Worm (Caenorhabditis elegans) whole organism, young adult: ENCODE data around the gene F55C12.2.

Experiments
- B0261.1 ChIP-seq: sonication (generic microtip); optimal IDR thresholded peaks from 2 replicates; lab custom pipeline; 2016; ENCODE audit warnings: mild to moderate bottlenecking, missing genetic modification characterization, moderate library complexity, missing compliant biosample characterization
- B0336.3 ChIP-seq: fragments of 200-800 bp; sonication (Bioruptor generic); IDR thresholded peaks from 2 replicates; pipeline ENCODE4 v1.3.6; 2022; ENCODE audit warnings: missing genetic modification characterization, missing compliant biosample characterization
- F23B12.7 ChIP-seq: sonication (generic microtip); optimal IDR thresholded peaks from 2 replicates; lab custom pipeline; 2017; ENCODE audit warnings: missing genetic modification characterization, mild to moderate bottlenecking, missing compliant biosample characterization, antibody characterized with exemption, moderate library complexity; ENCODE audit not compliant: insufficient read depth
- F52B5.7 ChIP-seq: sonication (generic microtip); optimal IDR thresholded peaks from 2 replicates; lab custom pipeline; 2016; ENCODE audit warnings: mild to moderate bottlenecking, missing genetic modification characterization, missing compliant biosample characterization
- F55B11.4 ChIP-seq: sonication (generic microtip); optimal IDR thresholded peaks from 2 replicates; lab custom pipeline; 2016; ENCODE audit warnings: missing compliant biosample characterization, missing genetic modification characterization, borderline replicate concordance; ENCODE audit not compliant: insufficient read depth
- T26A5.8 ChIP-seq: sonication (generic microtip); optimal IDR thresholded peaks from 2 replicates; lab custom pipeline; 2016; ENCODE audit warnings: missing genetic modification characterization, missing compliant biosample characterization
- Y53F4B.3 ChIP-seq: fragments of 200-800 bp; sonication (Bioruptor generic); IDR thresholded peaks from 2 replicates; pipeline ENCODE4 v1.3.6; 2022; ENCODE audit warnings: missing genetic modification reagents, missing genetic modification characterization, missing compliant biosample characterization
- Y53G8AR.9 ChIP-seq: fragments of 200-800 bp; sonication (Bioruptor generic); conservative IDR thresholded peaks from 2 replicates; pipeline ENCODE4 v1.3.6; 2022; ENCODE audit warnings: missing genetic modification reagents, missing genetic modification characterization, missing compliant biosample characterization
- Y79H2A.3 ChIP-seq: fragments of 200-800 bp; sonication (Bioruptor generic); conservative IDR thresholded peaks from 2 replicates; pipeline ENCODE4 v1.3.6; 2022; ENCODE audit warnings: missing genetic modification reagents, missing genetic modification characterization, missing compliant biosample characterization
- atf-7 ChIP-seq: sonication (generic microtip); optimal IDR thresholded peaks from 2 replicates; lab custom pipeline; 2017; ENCODE audit warnings: mild to moderate bottlenecking, missing genetic modification characterization, missing compliant biosample characterization
- attf-5 ChIP-seq: fragments of 200-800 bp; sonication (Bioruptor generic); optimal IDR thresholded peaks from 2 replicates; lab custom pipeline; 2018; ENCODE audit warnings: mild to moderate bottlenecking, missing genetic modification characterization, missing compliant biosample characterization
- cebp-1 ChIP-seq, 2 experiments: fragments of 200-800 bp in 1 of 2; sonication (Bioruptor generic) in 1 of 2; sonication (generic microtip) in 1 of 2; IDR thresholded peaks in 1 of 2; optimal IDR thresholded peaks in 1 of 2; 2 replicates each; pipeline versions ENCODE4 v1.3.6 to Lab custom; 2017 to 2022; ENCODE audit warnings: missing compliant biosample characterization in 2 of 2, missing genetic modification characterization in 2 of 2, mild to moderate bottlenecking in 1 of 2, missing genetic modification reagents in 1 of 2, moderate library complexity in 1 of 2
- ceh-100 ChIP-seq: fragments of 200-800 bp; sonication (Bioruptor generic); IDR thresholded peaks from 2 replicates; pipeline ENCODE4 v1.3.6; 2022; ENCODE audit warnings: missing genetic modification reagents, missing genetic modification characterization, missing compliant biosample characterization
- ceh-40 ChIP-seq: fragments of 200-800 bp; sonication (Bioruptor generic); IDR thresholded peaks from 2 replicates; pipeline ENCODE4 v1.3.6; 2022; ENCODE audit warnings: missing genetic modification characterization, missing compliant biosample characterization
- die-1 ChIP-seq: sonication (generic microtip); optimal IDR thresholded peaks from 2 replicates; lab custom pipeline; 2016; ENCODE audit warnings: missing genotype, mild to moderate bottlenecking, missing genetic modification characterization, missing compliant biosample characterization
- dox-1 ChIP-seq: fragments of 200-800 bp; sonication (Bioruptor generic); IDR thresholded peaks from 2 replicates; pipeline ENCODE4 v1.3.6; 2022; ENCODE audit warnings: missing genetic modification reagents, missing genetic modification characterization, missing compliant biosample characterization
- egl-18 ChIP-seq: fragments of 200-800 bp; sonication (Bioruptor generic); IDR thresholded peaks from 2 replicates; pipeline ENCODE4 v1.3.6; 2022; ENCODE audit warnings: missing genetic modification reagents, missing genetic modification characterization, missing compliant biosample characterization
- egl-44 ChIP-seq: fragments of 200-800 bp; sonication (Bioruptor generic); IDR thresholded peaks from 2 replicates; pipeline ENCODE4 v1.3.6; 2022; ENCODE audit warnings: missing genetic modification reagents, missing genetic modification characterization, missing compliant biosample characterization
- egrh-3 ChIP-seq: fragments of 200-800 bp; sonication (Bioruptor generic); IDR thresholded peaks from 2 replicates; pipeline ENCODE4 v1.3.6; 2022; ENCODE audit warnings: missing genetic modification reagents, missing genetic modification characterization, missing compliant biosample characterization
- ets-4 ChIP-seq: fragments of 200-800 bp; sonication (Bioruptor generic); optimal IDR thresholded peaks from 2 replicates; lab custom pipeline; 2018; ENCODE audit warnings: mild to moderate bottlenecking, missing genetic modification characterization, missing compliant biosample characterization
- hmg-1.2 ChIP-seq: fragments of 200-800 bp; sonication (Bioruptor generic); IDR thresholded peaks from 2 replicates; pipeline ENCODE4 v1.3.6; 2022; ENCODE audit warnings: missing genetic modification reagents, missing genetic modification characterization, missing compliant biosample characterization
- lin-26 ChIP-seq: fragments of 200-800 bp; sonication (Bioruptor generic); IDR thresholded peaks from 2 replicates; pipeline ENCODE4 v1.3.6; 2022; ENCODE audit warnings: missing genetic modification reagents, missing genetic modification characterization, missing compliant biosample characterization
- lin-54 ChIP-seq: fragments of 200-800 bp; sonication (Bioruptor generic); optimal IDR thresholded peaks from 2 replicates; lab custom pipeline; 2018; ENCODE audit warnings: mild to moderate bottlenecking, missing genetic modification characterization, missing compliant biosample characterization
- lir-1 ChIP-seq: fragments of 200-800 bp; sonication (Bioruptor generic); conservative IDR thresholded peaks from 2 replicates; pipeline ENCODE4 v1.3.6; 2022; ENCODE audit warnings: missing genetic modification reagents, missing genetic modification characterization, missing compliant biosample characterization
- madf-3 ChIP-seq: fragments of 200-800 bp; sonication (Bioruptor generic); IDR thresholded peaks from 2 replicates; pipeline ENCODE4 v1.3.6; 2022; ENCODE audit warnings: missing genetic modification reagents, missing genetic modification characterization, missing compliant biosample characterization
- madf-6 ChIP-seq: fragments of 200-800 bp; sonication (Bioruptor generic); IDR thresholded peaks from 2 replicates; pipeline ENCODE4 v1.3.6; 2022; ENCODE audit warnings: missing genetic modification reagents, missing genetic modification characterization, missing compliant biosample characterization
- madf-8 ChIP-seq: fragments of 200-800 bp; sonication (Bioruptor generic); conservative IDR thresholded peaks from 2 replicates; pipeline ENCODE4 v1.3.6; 2022; ENCODE audit warnings: missing genetic modification reagents, missing genetic modification characterization, missing compliant biosample characterization
- mcd-1 ChIP-seq: fragments of 200-800 bp; sonication (Bioruptor generic); IDR thresholded peaks from 2 replicates; pipeline ENCODE4 v1.3.6; 2022; ENCODE audit warnings: missing genetic modification reagents, missing genetic modification characterization, missing compliant biosample characterization
- nfya-2 ChIP-seq: fragments of 200-800 bp; sonication (Bioruptor generic); IDR thresholded peaks from 2 replicates; pipeline ENCODE4 v1.3.6; 2022; ENCODE audit warnings: missing genetic modification reagents, missing genetic modification characterization, missing compliant biosample characterization
- nhr-80 ChIP-seq: sonication (generic microtip); optimal IDR thresholded peaks from 2 replicates; lab custom pipeline; 2016; ENCODE audit warnings: missing genetic modification characterization, missing compliant biosample characterization
- nhr-90 ChIP-seq: sonication (generic microtip); optimal IDR thresholded peaks from 2 replicates; lab custom pipeline; 2016; ENCODE audit warnings: missing genotype, mild to moderate bottlenecking, missing genetic modification characterization, missing compliant biosample characterization
- rpc-1 ChIP-seq, 2 experiments: fragments of 150-350 bp in 1 of 2; sonication (generic microtip) in 1 of 2; optimal IDR thresholded peaks; 2 replicates each; lab custom pipeline; 2014 to 2018; ENCODE audit warnings: missing biosample characterization in 1 of 2, missing genetic modification characterization in 1 of 2, missing genetic modification reagents in 1 of 2, missing genotype in 1 of 2
- sea-2 ChIP-seq: fragments of 200-800 bp; sonication (Bioruptor generic); IDR thresholded peaks from 2 replicates; pipeline ENCODE4 v1.3.6; 2022; ENCODE audit warnings: missing genetic modification characterization, missing compliant biosample characterization
- sptf-2 ChIP-seq: fragments of 200-800 bp; sonication (Bioruptor generic); optimal IDR thresholded peaks from 2 replicates; lab custom pipeline; 2018; ENCODE audit warnings: mild to moderate bottlenecking, missing genetic modification characterization, missing compliant biosample characterization
- unc-130 ChIP-seq: sonication (generic microtip); optimal IDR thresholded peaks from 2 replicates; lab custom pipeline; 2016; ENCODE audit warnings: missing genetic modification reagents, missing genetic modification characterization, missing compliant biosample characterization
- unc-62 ChIP-seq: fragments of 150-350 bp; optimal IDR thresholded peaks from 2 replicates; lab custom pipeline; 2014; ENCODE audit warnings: missing biosample characterization, missing genetic modification reagents, missing genetic modification characterization

F55C12.2 gene

DNA sequence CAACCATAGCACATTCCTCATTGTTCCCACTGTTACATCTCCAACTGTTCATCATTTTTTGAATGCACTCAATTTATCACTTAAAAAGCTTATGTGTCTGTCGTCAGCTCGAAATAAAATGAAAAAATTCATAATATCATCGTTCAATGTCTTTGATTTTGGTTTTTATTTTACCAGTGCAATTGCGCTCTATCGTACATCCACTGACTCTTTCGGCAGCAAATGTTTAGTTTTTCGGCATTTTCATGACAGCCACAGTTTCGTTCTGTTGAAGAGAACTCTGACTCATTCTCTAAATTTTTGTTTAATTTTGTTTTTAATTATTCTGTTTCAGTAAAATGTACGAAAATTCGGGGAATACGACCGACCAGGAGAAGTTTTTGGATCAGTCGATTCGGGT is 30.9 kb downstream of the F55C12.2 start, which contains the start of gene vps-35:
TSS of gene vps-35 (plus strand) at position 335 of the 400 bp plus-strand sequence.
- TF ChIP-seq madf-6 (GFP tag; lab: Robert Waterston, UW) (0 out of 2 replicates have a peak, but pooled peaks have one; percentile 8), ceh-100 (0 out of 2 replicates have a peak, but pooled peaks have one; percentile 14), nfya-2 (no peak), lin-26 (no peak), attf-5 (peak; percentile 63), sptf-2 (GFP tag; lab: Kevin White, UChicago) (no peak), dox-1 (GFP tag; lab: Robert Waterston, UW) (peak; percentile 54), cebp-1 (GFP tag; IDR thresholded peaks at IDR 0.05; lab: Robert Waterston, UW) (no peak), cebp-1 (tag; optimal IDR thresholded peaks at IDR 0.05; lab: Kevin White, UChicago) (peak; percentile 34), lin-54 (GFP tag; lab: Kevin White, UChicago) (peak; percentile 30), T26A5.8 (no peak), F23B12.7 (tag; lab: Kevin White, UChicago) (peak; percentile 81), F52B5.7 (no peak), mcd-1 (GFP tag; lab: Robert Waterston, UW) (peak; percentile 82), B0261.1 (tag; lab: Kevin White, UChicago) (no peak), nhr-80 (tag; lab: Kevin White, UChicago) (peak; percentile 71), B0336.3 (GFP tag; lab: Robert Waterston, UW) (no peak)

DNA sequence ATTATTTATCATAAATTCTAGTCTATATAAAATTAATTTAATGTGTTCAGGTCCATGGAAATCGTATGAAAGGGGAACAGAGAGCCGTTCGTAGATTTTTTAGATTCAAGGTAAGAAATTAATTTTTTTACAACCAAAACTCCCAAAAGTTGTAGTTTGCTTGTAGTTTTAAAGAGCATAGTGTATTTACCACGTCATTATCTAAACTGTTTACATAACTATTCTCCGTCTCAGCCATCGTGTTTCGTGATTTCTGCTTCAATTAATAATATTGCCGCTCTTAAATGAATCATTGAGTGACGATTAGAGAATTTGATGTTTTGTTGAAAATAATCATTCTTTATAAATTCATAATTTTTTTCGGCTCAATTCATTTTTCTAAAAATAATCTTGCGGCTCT is 34.7 kb downstream of the F55C12.2 start, which contains the start of gene cgt-3:
TSS of gene cgt-3 (plus strand) at position 51 of the 400 bp plus-strand sequence.
- TF ChIP-seq egl-44 (GFP tag; lab: Robert Waterston, UW): no peak
- no peak for TF ChIP-seq dox-1 (GFP tag; lab: Robert Waterston, UW)
- TF ChIP-seq Y53F4B.3: no peak
- TF ChIP-seq sea-2 (GFP tag; lab: Robert Waterston, UW): no peak
- TF ChIP-seq F55B11.4 (tag; lab: Kevin White, UChicago): no peak
- TF ChIP-seq madf-8 (GFP tag; lab: Robert Waterston, UW): no peak
- TF ChIP-seq lir-1: no peak
- TF ChIP-seq Y53G8AR.9 (GFP tag; lab: Robert Waterston, UW): no peak
- TF ChIP-seq die-1: no peak
- TF ChIP-seq Y79H2A.3 (GFP tag; lab: Robert Waterston, UW): no peak
- no peak for TF ChIP-seq madf-3 (GFP tag; lab: Robert Waterston, UW)
- TF ChIP-seq egl-18: no peak
- no peak for TF ChIP-seq unc-130 (GFP tag; lab: Kevin White, UChicago)
- no peak for TF ChIP-seq atf-7 (tag; lab: Kevin White, UChicago)
- no peak for TF ChIP-seq rpc-1 (optimal IDR thresholded peaks at IDR 0.05; lab: Kevin White, UChicago)
- no peak for TF ChIP-seq rpc-1 (tag; optimal IDR thresholded peaks at IDR 0.05; lab: Kevin White, UChicago)
- TF ChIP-seq nhr-90 (tag; lab: Kevin White, UChicago): no peak
- TF ChIP-seq egrh-3 (GFP tag; lab: Robert Waterston, UW): no peak
- TF ChIP-seq unc-62 (GFP tag; lab: Kevin White, UChicago): no peak

DNA sequence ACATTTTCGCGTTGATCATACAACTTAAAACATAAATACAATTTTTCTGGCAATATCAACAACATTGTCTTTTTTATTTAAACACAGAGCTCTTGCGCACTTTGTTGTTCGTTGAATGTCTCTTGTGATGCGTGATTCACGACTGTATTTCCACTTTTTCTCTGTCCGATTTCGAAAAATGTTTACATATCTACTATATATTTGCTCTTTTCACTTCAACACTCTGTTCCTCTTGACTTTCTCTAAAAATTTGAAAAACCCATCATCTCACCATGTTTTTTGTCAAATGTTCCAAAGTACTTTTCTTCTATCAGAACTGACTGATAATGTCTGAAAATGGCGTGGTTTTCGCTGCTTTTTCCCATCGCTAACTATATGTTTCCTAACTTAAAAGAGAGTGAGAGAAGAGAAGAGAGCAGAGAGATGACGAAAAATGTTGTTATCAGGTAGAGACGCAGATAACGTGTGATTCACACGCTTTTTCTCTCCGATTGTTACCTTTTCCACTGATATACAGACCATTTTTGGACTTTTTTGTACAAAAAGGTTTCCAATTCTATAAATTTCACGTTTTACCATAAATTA is 35.4 kb downstream of the F55C12.2 start:
- TF ChIP-seq cebp-1 (GFP tag; IDR thresholded peaks at IDR 0.05; lab: Robert Waterston, UW): no peak
- TF ChIP-seq cebp-1 (tag; optimal IDR thresholded peaks at IDR 0.05; lab: Kevin White, UChicago): peak; percentile 52
- TF ChIP-seq hmg-1.2 (GFP tag; lab: Robert Waterston, UW): peak; percentile 41; the same call in 1 of the 2 replicates
- TF ChIP-seq nhr-80 (tag; lab: Kevin White, UChicago): peak; percentile 93
- TF ChIP-seq atf-7 (tag; lab: Kevin White, UChicago): peak; percentile 9
- peak; percentile 43 for TF ChIP-seq ets-4 (GFP tag; lab: Kevin White, UChicago)
- TF ChIP-seq die-1: no peak
- peak; percentile 12 for TF ChIP-seq attf-5
- TF ChIP-seq ceh-40 (GFP tag; lab: Robert Waterston, UW): no peak
- TF ChIP-seq dox-1 (GFP tag; lab: Robert Waterston, UW): 0 out of 2 replicates have a peak, but pooled peaks have one; percentile 41
